Worm (Caenorhabditis elegans) whole organism, L4/young adult: ENCODE results near the gene ZK1098.3.

ENCODE experiments used
- W03F9.2 ChIP-seq: fragments of 150-350 bp; optimal IDR thresholded peaks from 2 replicates; lab custom pipeline; 2014; ENCODE audit warnings: missing biosample characterization, missing genetic modification characterization
- him-1 ChIP-seq: sonication (generic microtip); optimal IDR thresholded peaks from 2 replicates; lab custom pipeline; 2016; ENCODE audit warnings: missing genotype, missing genetic modification reagents, missing genetic modification characterization, missing compliant biosample characterization

DNA sequence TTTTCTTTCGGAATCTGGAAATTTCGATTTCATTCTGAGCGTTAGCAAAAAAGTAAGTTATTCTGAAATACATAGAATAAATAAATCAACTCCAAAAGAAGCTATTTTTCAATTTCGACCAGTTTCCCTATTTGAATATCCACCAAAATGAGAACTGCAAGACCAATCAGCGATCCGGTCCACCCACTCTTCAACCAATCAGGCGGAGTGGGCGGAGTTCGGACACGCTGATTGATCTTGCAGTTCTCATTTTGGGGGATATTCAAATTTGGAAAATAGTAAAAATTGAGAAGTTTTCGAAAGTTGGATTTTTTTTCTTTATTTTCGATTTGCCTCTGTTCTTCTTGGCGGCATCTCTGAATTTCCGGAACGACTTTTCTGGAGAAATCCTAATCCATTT lies 32.4 kb upstream of the ZK1098.3 start:
- no peak for TF ChIP-seq W03F9.2 (tag; lab: Kevin White, UChicago)
- no peak for TF ChIP-seq him-1 (tag; lab: Kevin White, UChicago)
